Worm (Caenorhabditis elegans): ENCODE measurements around the gene Y57G7A.1.

DNA sequence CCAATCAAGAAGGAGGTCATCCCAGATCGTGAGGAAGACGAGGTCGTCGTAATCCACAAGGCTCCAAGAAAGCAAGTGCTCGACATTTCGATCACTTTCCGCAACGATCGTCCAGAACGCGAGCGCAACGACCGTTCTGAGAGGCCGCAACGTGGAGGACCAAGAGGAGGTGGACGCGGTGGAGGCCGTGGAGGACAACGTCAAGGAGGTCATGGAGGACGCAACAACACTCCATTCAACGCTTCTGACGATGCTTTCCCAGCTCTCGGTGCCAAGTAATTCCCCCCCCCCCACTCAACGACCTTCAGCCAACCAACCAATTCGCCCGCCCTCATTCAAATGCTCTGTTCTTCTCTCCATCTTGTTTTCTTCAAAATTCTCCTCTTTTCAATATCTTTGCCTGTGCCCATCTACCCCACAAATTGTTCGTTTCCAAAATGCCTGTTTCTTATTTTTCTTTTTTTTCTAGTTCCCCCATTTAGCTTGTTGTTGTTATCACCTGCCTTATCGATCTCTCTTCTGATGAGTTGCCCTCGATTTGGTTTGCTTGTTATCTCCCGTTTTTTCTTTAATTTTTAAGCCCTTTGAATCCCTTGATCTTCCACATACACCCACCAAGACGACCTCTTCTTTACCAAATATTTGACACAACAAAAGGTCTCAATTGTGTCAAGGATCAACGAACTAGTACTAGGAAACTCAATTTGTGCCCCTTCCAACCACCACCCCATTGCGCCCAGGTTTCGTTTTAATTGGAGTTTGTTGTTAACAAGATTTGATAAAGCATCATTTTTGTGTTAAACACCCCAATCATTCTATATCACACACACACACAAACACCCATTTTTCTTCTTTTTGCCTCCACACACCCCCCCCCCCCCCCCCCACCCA, 24.3 kb downstream of the Y57G7A.1 start:
- TF ChIP-seq mdl-1 (tag; optimal IDR thresholded peaks at IDR 0.05) (no peak), lin-15B (tag; optimal IDR thresholded peaks at IDR 0.05) (no peak), pha-4 (tag; optimal IDR thresholded peaks at IDR 0.05) (no peak), nhr-76 (tag; optimal IDR thresholded peaks at IDR 0.05) (no peak), ama-1 (optimal IDR thresholded peaks at IDR 0.05) (no peak), tbx-2 (tag; optimal IDR thresholded peaks at IDR 0.05) (no peak), egl-27 (tag; optimal IDR thresholded peaks at IDR 0.05) (no peak), R02D3.7 (tag; optimal IDR thresholded peaks at IDR 0.05) (no peak), nhr-237 (tag; optimal IDR thresholded peaks at IDR 0.05) (no peak), skn-1 (tag; optimal IDR thresholded peaks at IDR 0.05) (no peak), unc-62 (GFP tag; optimal IDR thresholded peaks at IDR 0.05) (no peak), pqm-1 (tag; optimal IDR thresholded peaks at IDR 0.05) (no peak), nhr-77 (tag; optimal IDR thresholded peaks at IDR 0.05) (no peak)
